In the genomic region with DNA sequence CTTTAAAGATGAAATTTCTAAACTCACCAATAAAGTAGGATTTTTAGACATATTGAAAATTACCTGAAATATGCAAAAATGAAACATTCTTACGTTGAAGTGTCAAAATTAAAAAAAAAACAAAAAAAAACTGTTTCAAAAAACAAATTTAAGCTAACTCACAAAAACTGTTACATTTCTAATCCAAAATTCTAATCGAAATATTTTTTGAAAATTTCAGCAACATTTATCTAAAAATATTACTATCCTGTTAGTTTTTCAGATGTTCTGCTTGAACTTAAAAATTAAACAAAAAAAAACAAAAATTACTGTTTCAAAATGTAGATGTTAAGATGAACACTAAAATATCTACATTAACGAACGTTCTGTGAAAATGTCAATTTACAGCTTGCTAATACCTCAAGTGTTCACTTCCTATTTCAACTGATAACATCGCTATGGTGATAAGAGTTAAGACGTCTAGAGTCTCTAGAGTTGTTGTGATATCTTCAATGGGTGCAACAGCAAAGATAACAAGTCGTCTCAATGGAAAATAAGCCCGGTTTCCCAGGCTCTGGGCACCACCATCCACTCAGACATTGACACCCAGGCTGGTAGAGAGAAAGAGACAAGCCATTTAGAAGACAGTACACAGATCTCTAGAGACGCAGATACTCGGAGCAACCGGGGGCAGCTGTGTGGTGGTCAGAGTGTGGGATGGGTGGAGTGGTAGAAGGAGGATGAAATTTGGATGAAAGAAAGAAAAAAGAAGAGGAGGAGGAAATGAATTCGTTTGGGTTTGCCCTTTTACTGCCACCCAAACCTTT, we compare ENCODE assay signal across 4 worm cellular contexts.
A peak's percentile ranks its signal among the peaks of the same experiment; 100 is the strongest.
TF ChIP-seq lines count a peak whose summit lies in the region.

Gene H12I19.115 (minus strand): TSS at position 51 of the 806 bp plus-strand sequence.

TF ChIP-seq in whole organism, L1 larva, 84 proteins besides CTCF, POLR2A, EP300 and RAD21 (continued from another document):
- TF ChIP-seq efl-1 (optimal IDR thresholded peaks at IDR 0.05; lab: Kevin White, UChicago): peak; percentile 2 to 21
- peak in 1 of 2 experiments; percentile 90 for TF ChIP-seq efl-1 (GFP tag; optimal IDR thresholded peaks at IDR 0.05 in 1 of 2; lab: Kevin White, UChicago)
- peak in 1 of 3 experiments; percentile 22 for TF ChIP-seq ceh-82 (tag; optimal IDR thresholded peaks at IDR 0.05; lab: Kevin White, UChicago)

TF ChIP-seq in whole organism, L2 larva, 48 proteins besides CTCF, POLR2A, EP300 and RAD21 (continued from another document):
- TF ChIP-seq nhr-25 (tag; optimal IDR thresholded peaks at IDR 0.05; lab: Kevin White, UChicago) (no peak), ztf-1 (GFP tag; conservative IDR thresholded peaks at IDR 0.05; lab: Robert Waterston, UW) (no peak), unc-62 (GFP tag; optimal IDR thresholded peaks at IDR 0.05; lab: Kevin White, UChicago) (no peak), nhr-11 (tag; optimal IDR thresholded peaks at IDR 0.05; lab: Kevin White, UChicago) (no peak), alr-1 (tag; optimal IDR thresholded peaks at IDR 0.05; lab: Kevin White, UChicago) (no peak), ztf-4 (tag; optimal IDR thresholded peaks at IDR 0.05; lab: Kevin White, UChicago) (no peak), Y55F3AM.14 (GFP tag; optimal IDR thresholded peaks at IDR 0.05; lab: Kevin White, UChicago) (no peak), R02D3.7 (tag; optimal IDR thresholded peaks at IDR 0.05; lab: Kevin White, UChicago) (no peak), lsy-2 (tag; optimal IDR thresholded peaks at IDR 0.05; lab: Kevin White, UChicago) (no peak), ZK546.5 (tag; optimal IDR thresholded peaks at IDR 0.05; lab: Kevin White, UChicago) (no peak), nhr-237 (tag; optimal IDR thresholded peaks at IDR 0.05; lab: Kevin White, UChicago) (no peak), zag-1 (tag; optimal IDR thresholded peaks at IDR 0.05; lab: Kevin White, UChicago) (no peak), snpc-4 (tag; optimal IDR thresholded peaks at IDR 0.05; lab: Kevin White, UChicago) (no peak)

TF ChIP-seq in whole organism, L3 larva, 47 proteins besides CTCF, POLR2A, EP300 and RAD21 (continued from another document):
- TF ChIP-seq fos-1 (tag; optimal IDR thresholded peaks at IDR 0.05; lab: Kevin White, UChicago) (no peak), lin-39 (tag; optimal IDR thresholded peaks at IDR 0.05; lab: Kevin White, UChicago) (peak; percentile 58), snpc-4 (tag; optimal IDR thresholded peaks at IDR 0.05; lab: Kevin White, UChicago) (no peak), ceh-9 (tag; optimal IDR thresholded peaks at IDR 0.05; lab: Kevin White, UChicago) (no peak), pha-4 (tag; optimal IDR thresholded peaks at IDR 0.05; lab: Kevin White, UChicago) (no peak), skn-1 (tag; optimal IDR thresholded peaks at IDR 0.05; lab: Kevin White, UChicago) (no peak), nhr-11 (tag; optimal IDR thresholded peaks at IDR 0.05; lab: Kevin White, UChicago) (no peak), hmg-11 (tag; optimal IDR thresholded peaks at IDR 0.05; lab: Kevin White, UChicago) (no peak), lin-15B (tag; optimal IDR thresholded peaks at IDR 0.05; lab: Kevin White, UChicago) (no peak), elt-2 (tag; optimal IDR thresholded peaks at IDR 0.05; lab: Kevin White, UChicago) (peak; percentile 69), eor-1 (tag; optimal IDR thresholded peaks at IDR 0.05; lab: Kevin White, UChicago) (no peak), sea-2 (GFP tag; optimal IDR thresholded peaks at IDR 0.05; lab: Kevin White, UChicago) (no peak), R02D3.7 (tag; optimal IDR thresholded peaks at IDR 0.05; lab: Kevin White, UChicago) (no peak), nhr-67 (tag; optimal IDR thresholded peaks at IDR 0.05; lab: Kevin White, UChicago) (no peak)

TF ChIP-seq in whole organism, mixed stage, embryonic, 35 proteins besides CTCF, POLR2A, EP300 and RAD21 (continued from another document):
- peak; percentile 57 for TF ChIP-seq ces-1 (GFP tag; optimal IDR thresholded peaks at IDR 0.05; lab: Kevin White, UChicago)
- no peak for TF ChIP-seq ceh-39 (tag; optimal IDR thresholded peaks at IDR 0.05; lab: Kevin White, UChicago)
